Worm (Caenorhabditis elegans) whole organism, young adult: Measurements from ENCODE around the gene sftb-1.

Experiments used
- B0019.2 ChIP-seq: fragments of 200-800 bp; sonication (Bioruptor generic); conservative IDR thresholded peaks from 2 replicates; pipeline ENCODE4 v1.3.6; 2022; ENCODE audit warnings: missing genetic modification reagents, missing genetic modification characterization, missing compliant biosample characterization
- B0261.1 ChIP-seq: sonication (generic microtip); optimal IDR thresholded peaks from 2 replicates; lab custom pipeline; 2016; ENCODE audit warnings: mild to moderate bottlenecking, missing genetic modification characterization, moderate library complexity, missing compliant biosample characterization
- F37B4.10 ChIP-seq: fragments of 200-800 bp; sonication (Bioruptor generic); IDR thresholded peaks from 2 replicates; pipeline ENCODE4 v1.3.6; 2022; ENCODE audit warnings: missing genetic modification characterization, missing compliant biosample characterization
- F39B2.1 ChIP-seq: fragments of 200-800 bp; sonication (Bioruptor generic); IDR thresholded peaks from 2 replicates; pipeline ENCODE4 v1.3.6; 2022; ENCODE audit warnings: missing genetic modification reagents, missing genetic modification characterization, missing compliant biosample characterization
- F52B5.7 ChIP-seq: sonication (generic microtip); optimal IDR thresholded peaks from 2 replicates; lab custom pipeline; 2016; ENCODE audit warnings: mild to moderate bottlenecking, missing genetic modification characterization, missing compliant biosample characterization
- F55B11.4 ChIP-seq: sonication (generic microtip); optimal IDR thresholded peaks from 2 replicates; lab custom pipeline; 2016; ENCODE audit warnings: missing compliant biosample characterization, missing genetic modification characterization, borderline replicate concordance; ENCODE audit not compliant: insufficient read depth
- F57C9.4 ChIP-seq: sonication (generic microtip); optimal IDR thresholded peaks from 2 replicates; lab custom pipeline; 2017; ENCODE audit warnings: mild to moderate bottlenecking, missing genetic modification characterization, missing compliant biosample characterization
- K11D2.4 ChIP-seq: fragments of 200-800 bp; sonication (Bioruptor generic); IDR thresholded peaks from 2 replicates; pipeline ENCODE4 v1.3.6; 2022; ENCODE audit warnings: missing genetic modification reagents, missing genetic modification characterization, missing compliant biosample characterization
- aptf-3 ChIP-seq: fragments of 200-800 bp; sonication (Bioruptor generic); IDR thresholded peaks from 2 replicates; pipeline ENCODE4 v1.3.6; 2022; ENCODE audit warnings: missing genetic modification characterization, missing compliant biosample characterization
- attf-3 ChIP-seq: fragments of 200-800 bp; sonication (Bioruptor generic); conservative IDR thresholded peaks from 2 replicates; pipeline ENCODE4 v1.3.6; 2022; ENCODE audit warnings: missing genetic modification reagents, missing genetic modification characterization, missing compliant biosample characterization
- attf-5 ChIP-seq: fragments of 200-800 bp; sonication (Bioruptor generic); optimal IDR thresholded peaks from 2 replicates; lab custom pipeline; 2018; ENCODE audit warnings: mild to moderate bottlenecking, missing genetic modification characterization, missing compliant biosample characterization
- bed-1 ChIP-seq: fragments of 200-800 bp; sonication (Bioruptor generic); IDR thresholded peaks from 2 replicates; pipeline ENCODE4 v1.3.6; 2022; ENCODE audit warnings: missing genetic modification reagents, missing genetic modification characterization, missing compliant biosample characterization
- cebp-2 ChIP-seq: fragments of 200-800 bp; sonication (Bioruptor generic); IDR thresholded peaks from 2 replicates; pipeline ENCODE4 v1.3.6; 2022; ENCODE audit warnings: missing genetic modification characterization, missing compliant biosample characterization
- ceh-40 ChIP-seq: fragments of 200-800 bp; sonication (Bioruptor generic); IDR thresholded peaks from 2 replicates; pipeline ENCODE4 v1.3.6; 2022; ENCODE audit warnings: missing genetic modification characterization, missing compliant biosample characterization
- die-1 ChIP-seq: sonication (generic microtip); optimal IDR thresholded peaks from 2 replicates; lab custom pipeline; 2016; ENCODE audit warnings: missing genotype, mild to moderate bottlenecking, missing genetic modification characterization, missing compliant biosample characterization
- dox-1 ChIP-seq: fragments of 200-800 bp; sonication (Bioruptor generic); IDR thresholded peaks from 2 replicates; pipeline ENCODE4 v1.3.6; 2022; ENCODE audit warnings: missing genetic modification reagents, missing genetic modification characterization, missing compliant biosample characterization
- egl-18 ChIP-seq: fragments of 200-800 bp; sonication (Bioruptor generic); IDR thresholded peaks from 2 replicates; pipeline ENCODE4 v1.3.6; 2022; ENCODE audit warnings: missing genetic modification reagents, missing genetic modification characterization, missing compliant biosample characterization
- egrh-3 ChIP-seq: fragments of 200-800 bp; sonication (Bioruptor generic); IDR thresholded peaks from 2 replicates; pipeline ENCODE4 v1.3.6; 2022; ENCODE audit warnings: missing genetic modification reagents, missing genetic modification characterization, missing compliant biosample characterization
- ekl-4 ChIP-seq: fragments of 200-800 bp; sonication (Bioruptor generic); IDR thresholded peaks from 2 replicates; pipeline ENCODE4 v1.3.6; 2022; ENCODE audit warnings: missing genetic modification reagents, missing genetic modification characterization, missing compliant biosample characterization
- hsf-1 ChIP-seq: fragments of 200-800 bp; sonication (Bioruptor generic); IDR thresholded peaks from 2 replicates; pipeline ENCODE4 v1.3.6; 2022; ENCODE audit warnings: missing genetic modification reagents, missing genetic modification characterization, missing compliant biosample characterization
- let-526 ChIP-seq: fragments of 200-800 bp; sonication (Bioruptor generic); IDR thresholded peaks from 2 replicates; pipeline ENCODE4 v1.3.6; 2022; ENCODE audit warnings: missing genetic modification reagents, missing genetic modification characterization, missing compliant biosample characterization
- let-607 ChIP-seq, 2 experiments: fragments of 200-800 bp in 1 of 2; sonication (Bioruptor generic) in 1 of 2; sonication (generic microtip) in 1 of 2; optimal IDR thresholded peaks; 2 replicates each; lab custom pipeline; 2016 to 2018; ENCODE audit warnings: mild to moderate bottlenecking in 2 of 2, missing compliant biosample characterization in 2 of 2, missing genetic modification characterization in 2 of 2, moderate library complexity in 2 of 2, missing genotype in 1 of 2
- lin-26 ChIP-seq: fragments of 200-800 bp; sonication (Bioruptor generic); IDR thresholded peaks from 2 replicates; pipeline ENCODE4 v1.3.6; 2022; ENCODE audit warnings: missing genetic modification reagents, missing genetic modification characterization, missing compliant biosample characterization
- lin-35 ChIP-seq, 3 experiments: fragments of 150-350 bp in 2 of 3; sonication (generic microtip) in 1 of 3; optimal IDR thresholded peaks; 2 replicates each; lab custom pipeline; 2014 to 2018; ENCODE audit warnings: missing biosample characterization in 3 of 3, missing genetic modification characterization in 3 of 3, missing genetic modification reagents in 3 of 3
- lin-54 ChIP-seq: fragments of 200-800 bp; sonication (Bioruptor generic); optimal IDR thresholded peaks from 2 replicates; lab custom pipeline; 2018; ENCODE audit warnings: mild to moderate bottlenecking, missing genetic modification characterization, missing compliant biosample characterization
- lsy-27 ChIP-seq: sonication (generic microtip); optimal IDR thresholded peaks from 2 replicates; lab custom pipeline; 2017; ENCODE audit warnings: missing genetic modification characterization, mild to moderate bottlenecking, missing compliant biosample characterization, antibody characterized with exemption, missing genotype, borderline replicate concordance; ENCODE audit not compliant: insufficient read depth
- madf-10 ChIP-seq: sonication (generic microtip); optimal IDR thresholded peaks from 2 replicates; lab custom pipeline; 2016; ENCODE audit warnings: mild to moderate bottlenecking, missing genetic modification characterization, missing compliant biosample characterization
- madf-8 ChIP-seq: fragments of 200-800 bp; sonication (Bioruptor generic); conservative IDR thresholded peaks from 2 replicates; pipeline ENCODE4 v1.3.6; 2022; ENCODE audit warnings: missing genetic modification reagents, missing genetic modification characterization, missing compliant biosample characterization
- mel-28 ChIP-seq: sonication (generic microtip); optimal IDR thresholded peaks from 2 replicates; lab custom pipeline; 2016; ENCODE audit warnings: borderline replicate concordance, mild to moderate bottlenecking, missing genetic modification characterization, missing compliant biosample characterization
- mxl-1 ChIP-seq: sonication (generic microtip); optimal IDR thresholded peaks from 2 replicates; lab custom pipeline; 2016; ENCODE audit warnings: missing genetic modification characterization, missing compliant biosample characterization
- nfya-2 ChIP-seq: fragments of 200-800 bp; sonication (Bioruptor generic); IDR thresholded peaks from 2 replicates; pipeline ENCODE4 v1.3.6; 2022; ENCODE audit warnings: missing genetic modification reagents, missing genetic modification characterization, missing compliant biosample characterization
- nhr-120 ChIP-seq: fragments of 200-800 bp; sonication (Bioruptor generic); IDR thresholded peaks from 2 replicates; pipeline ENCODE4 v1.3.6; 2022; ENCODE audit warnings: missing genetic modification characterization, missing compliant biosample characterization
- nhr-90 ChIP-seq: sonication (generic microtip); optimal IDR thresholded peaks from 2 replicates; lab custom pipeline; 2016; ENCODE audit warnings: missing genotype, mild to moderate bottlenecking, missing genetic modification characterization, missing compliant biosample characterization
- pbrm-1 ChIP-seq: fragments of 200-800 bp; sonication (Bioruptor generic); IDR thresholded peaks from 2 replicates; pipeline ENCODE4 v1.3.6; 2022; ENCODE audit warnings: missing genetic modification reagents, missing genetic modification characterization, missing compliant biosample characterization
- rec-8 ChIP-seq, 2 experiments: sonication (generic microtip); optimal IDR thresholded peaks; 2 replicates each; lab custom pipeline; 2016; ENCODE audit warnings: mild to moderate bottlenecking in 2 of 2, missing genetic modification characterization in 2 of 2, missing genetic modification reagents in 2 of 2, missing genotype in 2 of 2, missing biosample characterization in 1 of 2, missing compliant biosample characterization in 1 of 2, moderate library complexity in 1 of 2
- rpc-1 ChIP-seq, 2 experiments: fragments of 150-350 bp in 1 of 2; sonication (generic microtip) in 1 of 2; optimal IDR thresholded peaks; 2 replicates each; lab custom pipeline; 2014 to 2018; ENCODE audit warnings: missing biosample characterization in 1 of 2, missing genetic modification characterization in 1 of 2, missing genetic modification reagents in 1 of 2, missing genotype in 1 of 2
- snpc-1.1 ChIP-seq: sonication (generic microtip); optimal IDR thresholded peaks from 2 replicates; lab custom pipeline; 2017; ENCODE audit warnings: missing genetic modification characterization, mild to moderate bottlenecking, missing compliant biosample characterization, antibody characterized with exemption, moderate library complexity, missing genotype, missing genetic modification reagents; ENCODE audit not compliant: insufficient read depth
- snpc-4 ChIP-seq, 5 experiments: fragments of 150-350 bp in 1 of 5; sonication (generic microtip) in 4 of 5; optimal IDR thresholded peaks; 2 replicates each; lab custom pipeline; 2014 to 2018; ENCODE audit warnings: missing genetic modification characterization in 5 of 5, missing biosample characterization in 3 of 5, antibody characterized with exemption in 2 of 5, mild to moderate bottlenecking in 2 of 5, missing compliant biosample characterization in 2 of 5, missing genotype in 2 of 5, moderate library complexity in 2 of 5, missing genetic modification reagents in 1 of 5
- sptf-2 ChIP-seq: fragments of 200-800 bp; sonication (Bioruptor generic); optimal IDR thresholded peaks from 2 replicates; lab custom pipeline; 2018; ENCODE audit warnings: mild to moderate bottlenecking, missing genetic modification characterization, missing compliant biosample characterization
- tbp1 ChIP-seq: fragments of 200-800 bp; sonication (Bioruptor generic); optimal IDR thresholded peaks from 2 replicates; lab custom pipeline; 2018; ENCODE audit warnings: mild to moderate bottlenecking, missing genetic modification characterization, missing compliant biosample characterization
- zfh-2 ChIP-seq: fragments of 200-800 bp; sonication (Bioruptor generic); conservative IDR thresholded peaks from 2 replicates; pipeline ENCODE4 v1.3.6; 2022; ENCODE audit warnings: missing genetic modification reagents, missing genetic modification characterization, missing compliant biosample characterization
- zim-3 ChIP-seq: sonication (generic microtip); optimal IDR thresholded peaks from 2 replicates; lab custom pipeline; 2017; ENCODE audit warnings: mild to moderate bottlenecking, missing genetic modification characterization, moderate library complexity, missing compliant biosample characterization
- ztf-22 ChIP-seq: fragments of 200-800 bp; sonication (Bioruptor generic); optimal IDR thresholded peaks from 2 replicates; lab custom pipeline; 2018; ENCODE audit warnings: mild to moderate bottlenecking, missing genetic modification characterization, moderate library complexity, missing compliant biosample characterization
- ztf-25 ChIP-seq: fragments of 200-800 bp; sonication (Bioruptor generic); IDR thresholded peaks from 2 replicates; pipeline ENCODE4 v1.3.6; 2022; ENCODE audit warnings: missing genetic modification reagents, missing genetic modification characterization, missing compliant biosample characterization
- ztf-26 ChIP-seq: sonication (generic microtip); optimal IDR thresholded peaks from 2 replicates; lab custom pipeline; 2017; ENCODE audit warnings: missing genetic modification characterization, missing compliant biosample characterization

The sftb-1 gene

DNA sequence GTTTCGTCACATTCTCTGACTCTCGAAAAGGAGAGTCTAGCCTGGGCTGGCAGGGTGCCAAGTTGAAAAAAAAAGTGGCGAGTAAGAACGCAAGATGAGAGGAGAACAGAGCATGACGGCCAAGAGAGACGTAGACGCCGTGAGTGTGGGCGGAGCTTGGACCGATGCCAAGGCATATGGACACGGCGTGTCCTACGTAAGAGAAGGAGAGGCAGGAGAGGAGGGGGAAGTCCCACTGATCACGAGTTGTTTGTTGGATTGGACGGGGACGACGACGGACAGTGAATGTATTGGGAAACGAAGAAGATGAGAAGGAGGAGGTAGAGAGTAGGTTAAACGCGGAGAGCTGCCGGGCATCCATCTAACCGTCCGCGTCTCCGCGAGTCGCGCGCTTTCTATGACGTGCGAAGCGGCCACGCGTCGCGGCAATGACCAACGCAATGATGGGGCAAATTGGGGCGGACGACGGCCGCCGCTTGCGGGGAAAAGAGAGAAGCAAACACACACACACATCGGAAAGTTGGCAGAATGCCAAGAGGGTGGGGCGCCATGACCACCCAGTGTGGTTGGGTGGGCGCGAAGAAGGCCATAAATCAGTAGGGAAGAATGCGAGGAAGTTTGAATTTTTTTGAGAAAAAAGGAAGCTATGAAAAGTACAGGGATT, 13.0 kb upstream of the sftb-1 start:
- peak; percentile 68 for TF ChIP-seq let-526 (GFP tag; lab: Robert Waterston, UW)
- peak; percentile 73; the same call in 1 of the 2 replicates for TF ChIP-seq egl-18 (GFP tag; lab: Robert Waterston, UW)
- peak in 2 of 3 experiments; percentile 42 to 89 for TF ChIP-seq lin-35 (GFP tag; optimal IDR thresholded peaks at IDR 0.05; lab: Kevin White, UChicago)
- TF ChIP-seq snpc-1.1 (tag; lab: Kevin White, UChicago) = no peak
- no peak for TF ChIP-seq mel-28 (tag; lab: Kevin White, UChicago)
- peak; percentile 98 for TF ChIP-seq ztf-26
- no peak for TF ChIP-seq attf-3 (GFP tag; lab: Robert Waterston, UW)
- peak; percentile 100 for TF ChIP-seq zfh-2 (GFP tag; lab: Robert Waterston, UW)
- TF ChIP-seq lsy-27 (tag; lab: Kevin White, UChicago) = no peak
- 0 out of 2 replicates have a peak, but pooled peaks have one; percentile 29 for TF ChIP-seq hsf-1
- no peak for TF ChIP-seq rec-8 (tag; optimal IDR thresholded peaks at IDR 0.05; lab: Kevin White, UChicago)
- TF ChIP-seq die-1 = peak; percentile 93
- peak; percentile 81 for TF ChIP-seq lin-26 (GFP tag; lab: Robert Waterston, UW)
- no peak for TF ChIP-seq F55B11.4 (tag; lab: Kevin White, UChicago)
- TF ChIP-seq bed-1 (GFP tag; lab: Robert Waterston, UW) = 0 out of 2 replicates have a peak, but pooled peaks have one; percentile 20
- no peak for TF ChIP-seq F57C9.4
- TF ChIP-seq ekl-4 (GFP tag; lab: Robert Waterston, UW) = peak; percentile 94
- TF ChIP-seq cebp-2 = 0 out of 2 replicates have a peak, but pooled peaks have one; percentile 47
- TF ChIP-seq rpc-1 (optimal IDR thresholded peaks at IDR 0.05; lab: Kevin White, UChicago) = no peak
- no peak for TF ChIP-seq rpc-1 (tag; optimal IDR thresholded peaks at IDR 0.05; lab: Kevin White, UChicago)
- TF ChIP-seq tbp1 (GFP tag; lab: Kevin White, UChicago) = peak; percentile 72
- peak; percentile 25 for TF ChIP-seq B0261.1 (tag; lab: Kevin White, UChicago)
- peak; percentile 99 for TF ChIP-seq ztf-22
- peak; percentile 41 for TF ChIP-seq zim-3 (tag; lab: Kevin White, UChicago)
- no peak for TF ChIP-seq mxl-1
- no peak for TF ChIP-seq F37B4.10 (GFP tag; lab: Robert Waterston, UW)
- TF ChIP-seq ceh-40 (GFP tag; lab: Robert Waterston, UW) = no peak
- TF ChIP-seq lin-54 (GFP tag; lab: Kevin White, UChicago) = peak; percentile 82
- no peak for TF ChIP-seq sptf-2 (GFP tag; lab: Kevin White, UChicago)
- TF ChIP-seq nfya-2 (GFP tag; lab: Robert Waterston, UW) = no peak
- peak; percentile 2 for TF ChIP-seq snpc-4 (GFP tag; optimal IDR thresholded peaks at IDR 0.05; lab: Kevin White, UChicago)
- TF ChIP-seq snpc-4 (tag; optimal IDR thresholded peaks at IDR 0.05; lab: Kevin White, UChicago) = peak in 3 of 4 experiments; percentile 76 to 88 (median 86)
- 0 out of 2 replicates have a peak, but pooled peaks have one; percentile 23 for TF ChIP-seq aptf-3 (GFP tag; lab: Robert Waterston, UW)
- peak; percentile 96 for TF ChIP-seq K11D2.4
- TF ChIP-seq madf-8 (GFP tag; lab: Robert Waterston, UW) = no peak
- TF ChIP-seq madf-10 = peak; percentile 98
- no peak for TF ChIP-seq F39B2.1 (GFP tag; lab: Robert Waterston, UW)
- peak; percentile 92 for TF ChIP-seq pbrm-1
- peak; percentile 68 for TF ChIP-seq F52B5.7
- TF ChIP-seq nhr-90 = peak; percentile 89
- no peak for TF ChIP-seq nhr-120 (GFP tag; lab: Robert Waterston, UW)
- TF ChIP-seq attf-5 = peak; percentile 98
- no peak for TF ChIP-seq ztf-25 (GFP tag; lab: Robert Waterston, UW)
- no peak for TF ChIP-seq B0019.2 (GFP tag; lab: Robert Waterston, UW)
- peak; percentile 87 for TF ChIP-seq egrh-3 (GFP tag; lab: Robert Waterston, UW)
- TF ChIP-seq dox-1 = peak; percentile 95
- peak; percentile 93 to 95 for TF ChIP-seq let-607 (tag; optimal IDR thresholded peaks at IDR 0.05; lab: Kevin White, UChicago)
